Fruit fly (Drosophila melanogaster) whole organism, embryonic: ENCODE measurements around the gene Pex1.

Source experiments
- Awh ChIP-seq: fragments of 200-800 bp; sonication (Bioruptor generic); IDR thresholded peaks from 2 replicates; pipeline ENCODE4, ENCODE4 v1.3.6; 2022; ENCODE audit warnings: missing biosample characterization, missing genetic modification characterization
- Dp ChIP-seq: fragments of 200-800 bp; sonication (Bioruptor generic); optimal IDR thresholded peaks from 2 replicates; lab custom pipeline; 2018; ENCODE audit warnings: missing biosample characterization, mild to moderate bottlenecking, missing genetic modification characterization, moderate library complexity
- Gsc ChIP-seq: fragments of 200-800 bp; sonication (Bioruptor generic); IDR thresholded peaks from 2 replicates; pipeline ENCODE4 v1.3.6; 2022; ENCODE audit warnings: missing biosample characterization, missing genetic modification characterization
- al ChIP-seq: fragments of 200-800 bp; sonication (Bioruptor generic); IDR thresholded peaks from 2 replicates; pipeline ENCODE4 v1.3.6; 2022; ENCODE audit warnings: missing biosample characterization, missing genetic modification characterization
- bowl ChIP-seq: fragments of 200-800 bp; sonication (Bioruptor generic); IDR thresholded peaks from 2 replicates; pipeline ENCODE4 v1.3.6; 2022; ENCODE audit warnings: missing biosample characterization, missing genetic modification characterization
- rib ChIP-seq: fragments of 200-800 bp; sonication (Bioruptor generic); IDR thresholded peaks from 2 replicates; pipeline ENCODE4 v1.3.6; 2022; ENCODE audit warnings: missing biosample characterization, missing genetic modification characterization

- TF ChIP-seq Awh (GFP tag; lab: Robert Waterston, UW) (peak; percentile 58; the same call in 1 of the 2 replicates), bowl (GFP tag; lab: Robert Waterston, UW) (no peak), Gsc (GFP tag; lab: Robert Waterston, UW) (no peak), al (no peak), rib (GFP tag; lab: Robert Waterston, UW) (peak; percentile 53), Dp (peak; percentile 83)
These were observed 43.0 kb upstream of the Pex1 start, which contains the start of gene Ptip for dm6 chr3L:14028485-14029384.
